Worm (Caenorhabditis elegans) whole organism, L2 larva: ENCODE results near the gene H09F14.1.

Experiments used
- F13H6.1 ChIP-seq: sonication (generic microtip); optimal IDR thresholded peaks from 2 replicates; lab custom pipeline; 2016; ENCODE audit warnings: missing genetic modification characterization, missing compliant biosample characterization
- R02D3.7 ChIP-seq: fragments of 150-350 bp; optimal IDR thresholded peaks from 2 replicates; lab custom pipeline; 2014; ENCODE audit warnings: missing biosample characterization, missing genetic modification characterization
- ama-1 ChIP-seq: fragments of 150-350 bp; optimal IDR thresholded peaks from 2 replicates; lab custom pipeline; 2018; ENCODE audit warnings: inconsistent platforms
- blmp-1 ChIP-seq: sonication (generic microtip); optimal IDR thresholded peaks from 2 replicates; lab custom pipeline; 2017; ENCODE audit warnings: missing genetic modification characterization, mild to moderate bottlenecking, missing compliant biosample characterization, antibody characterized with exemption, moderate library complexity; ENCODE audit not compliant: insufficient read depth
- crh-2 ChIP-seq: sonication (generic microtip); optimal IDR thresholded peaks from 2 replicates; lab custom pipeline; 2017; ENCODE audit warnings: missing biosample characterization, missing genetic modification characterization
- gmeb-1 ChIP-seq: fragments of 150-350 bp; optimal IDR thresholded peaks from 2 replicates; lab custom pipeline; 2014; ENCODE audit warnings: missing biosample characterization, missing genetic modification characterization
- lin-13 ChIP-seq: fragments of 150-350 bp; optimal IDR thresholded peaks from 2 replicates; lab custom pipeline; 2014; ENCODE audit warnings: missing biosample characterization, missing genetic modification reagents, missing genetic modification characterization
- lin-39 ChIP-seq: fragments of 150-350 bp; optimal IDR thresholded peaks from 2 replicates; lab custom pipeline; 2014; ENCODE audit warnings: missing biosample characterization, missing genetic modification reagents, missing genetic modification characterization
- nhr-11 ChIP-seq: fragments of 150-350 bp; optimal IDR thresholded peaks from 2 replicates; lab custom pipeline; 2014; ENCODE audit warnings: missing biosample characterization, missing genetic modification characterization
- nhr-12 ChIP-seq: fragments of 150-350 bp; optimal IDR thresholded peaks from 2 replicates; lab custom pipeline; 2014; ENCODE audit warnings: missing biosample characterization, missing genetic modification characterization
- nhr-129 ChIP-seq: fragments of 150-350 bp; optimal IDR thresholded peaks from 2 replicates; lab custom pipeline; 2014; ENCODE audit warnings: missing biosample characterization, missing genetic modification characterization
- skn-1 ChIP-seq: sonication (generic microtip); optimal IDR thresholded peaks from 2 replicates; lab custom pipeline; 2017; ENCODE audit warnings: missing biosample characterization, missing genetic modification characterization
- snpc-4 ChIP-seq: fragments of 150-350 bp; optimal IDR thresholded peaks from 2 replicates; lab custom pipeline; 2014; ENCODE audit warnings: missing biosample characterization, missing genetic modification characterization
- unc-62 ChIP-seq: fragments of 150-350 bp; optimal IDR thresholded peaks from 2 replicates; lab custom pipeline; 2014; ENCODE audit warnings: missing biosample characterization, missing genetic modification reagents, missing genetic modification characterization

- TF ChIP-seq R02D3.7 (tag; lab: Kevin White, UChicago): no peak
- no peak for TF ChIP-seq F13H6.1 (tag; lab: Kevin White, UChicago)
- TF ChIP-seq nhr-11 (tag; lab: Kevin White, UChicago): no peak
- no peak for TF ChIP-seq nhr-12 (tag; lab: Kevin White, UChicago)
- TF ChIP-seq gmeb-1 (tag; lab: Kevin White, UChicago): no peak
- peak; percentile 79 for TF ChIP-seq blmp-1 (tag; lab: Kevin White, UChicago)
- TF ChIP-seq nhr-129 (tag; lab: Kevin White, UChicago): no peak
- TF ChIP-seq crh-2 (tag; lab: Kevin White, UChicago): no peak
- no peak for TF ChIP-seq ama-1 (lab: Kevin White, UChicago)
- no peak for TF ChIP-seq skn-1 (tag; lab: Kevin White, UChicago)
- TF ChIP-seq lin-13 (GFP tag; lab: Kevin White, UChicago): no peak
- TF ChIP-seq unc-62 (GFP tag; lab: Kevin White, UChicago): no peak
- TF ChIP-seq snpc-4 (tag; lab: Kevin White, UChicago): no peak
- TF ChIP-seq lin-39 (tag; lab: Kevin White, UChicago): no peak
Observed at ce11 chrV:10662000-10662399, 46.6 kb upstream of the H09F14.1 start.
